Fruit fly (Drosophila melanogaster): Measurements from ENCODE around the gene Uqcc1.
A peak's percentile ranks its signal among the peaks of the same experiment; 100 is the strongest.

Uqcc1 gene

dm6 chr3L:6979387-6980249 is 21.7 kb upstream of the Uqcc1 start, which contains the start of gene Galphai (continued):
- TF ChIP-seq pita (GFP tag; optimal IDR thresholded peaks at IDR 0.05) (peak; percentile 98), Opbp (GFP tag; IDR thresholded peaks at IDR 0.05; ENCODE audit: partially characterized antibody) (peak; percentile 67; the same call in 1 of the 3 replicates), Xbp1 (GFP tag; optimal IDR thresholded peaks at IDR 0.05) (peak; percentile 39), CG17829 (tag; optimal IDR thresholded peaks at IDR 0.05) (peak; percentile 67), CG2120 (GFP tag; optimal IDR thresholded peaks at IDR 0.05) (peak; percentile 46), her (GFP tag; optimal IDR thresholded peaks at IDR 0.05) (peak; percentile 64), sim (GFP tag; IDR thresholded peaks at IDR 0.05) (0 out of 2 replicates have a peak, but pooled peaks have one; percentile 16), dpn (GFP tag; optimal IDR thresholded peaks at IDR 0.05) (peak; percentile 38 to 45), CG14667 (GFP tag; IDR thresholded peaks at IDR 0.05) (no peak), CG11504 (tag; optimal IDR thresholded peaks at IDR 0.05) (peak; percentile 37), sob (GFP tag; IDR thresholded peaks at IDR 0.05) (0 out of 2 replicates have a peak, but pooled peaks have one; percentile 47), Hmx (GFP tag; optimal IDR thresholded peaks at IDR 0.05) (no peak), CG17186 (GFP tag; optimal IDR thresholded peaks at IDR 0.05) (peak; percentile 94), HLH4C (GFP tag; IDR thresholded peaks at IDR 0.05; ENCODE audit: partially characterized antibody) (no peak), ems (GFP tag; optimal IDR thresholded peaks at IDR 0.05) (peak; percentile 40), CG8765 (GFP tag; IDR thresholded peaks at IDR 0.05) (0 out of 2 replicates have a peak, but pooled peaks have one; percentile 38), Dll (GFP tag; IDR thresholded peaks at IDR 0.05; ENCODE audit: partially characterized antibody) (peak; percentile 15; the same call in 1 of the 4 replicates), CG12659 (GFP tag; optimal IDR thresholded peaks at IDR 0.05) (peak; percentile 76), CG9876 (GFP tag; optimal IDR thresholded peaks at IDR 0.05) (peak; percentile 70), pnt (GFP tag; optimal IDR thresholded peaks at IDR 0.05) (peak; percentile 41), aop (GFP tag; IDR thresholded peaks at IDR 0.05) (no peak), CG3407 (GFP tag; optimal IDR thresholded peaks at IDR 0.05) (no peak), sc (optimal IDR thresholded peaks at IDR 0.05) (no peak), sc (GFP tag; optimal IDR thresholded peaks at IDR 0.05) (no peak), row (GFP tag; IDR thresholded peaks at IDR 0.05) (peak; percentile 17; the same call in 1 of the 3 replicates), D19B (GFP tag; optimal IDR thresholded peaks at IDR 0.05) (no peak), CG12769 (tag; optimal IDR thresholded peaks at IDR 0.05) (peak; percentile 60), unc-4 (GFP tag; IDR thresholded peaks at IDR 0.05; ENCODE audit: partially characterized antibody) (peak; percentile 41), fu2 (GFP tag; optimal IDR thresholded peaks at IDR 0.05) (peak; percentile 19), CG2712 (tag; optimal IDR thresholded peaks at IDR 0.05) (peak; percentile 52), vvl (GFP tag; IDR thresholded peaks at IDR 0.05) (peak; percentile 75), pfk (GFP tag; optimal IDR thresholded peaks at IDR 0.05) (no peak), CG7839 (tag; optimal IDR thresholded peaks at IDR 0.05) (peak; percentile 13), tio (GFP tag; optimal IDR thresholded peaks at IDR 0.05) (no peak), tll (GFP tag; optimal IDR thresholded peaks at IDR 0.05) (no peak), bbx (GFP tag; IDR thresholded peaks at IDR 0.05; ENCODE audit: partially characterized antibody) (peak; percentile 43), CG13296 (GFP tag; optimal IDR thresholded peaks at IDR 0.05) (peak; percentile 7), CG1647 (GFP tag; optimal IDR thresholded peaks at IDR 0.05) (peak; percentile 19), H2.0 (GFP tag; IDR thresholded peaks at IDR 0.05) (no peak), mam (GFP tag; optimal IDR thresholded peaks at IDR 0.05) (peak; percentile 31), al (GFP tag; IDR thresholded peaks at IDR 0.05) (0 out of 2 replicates have a peak, but pooled peaks have one; percentile 4), CG14710 (tag; optimal IDR thresholded peaks at IDR 0.05) (peak; percentile 87), p53 (GFP tag; optimal IDR thresholded peaks at IDR 0.05) (peak; percentile 74), CG3847 (GFP tag; IDR thresholded peaks at IDR 0.05) (peak; percentile 93), Asciz (GFP tag; optimal IDR thresholded peaks at IDR 0.05) (no peak), CG17361 (GFP tag; IDR thresholded peaks at IDR 0.05) (no peak), Optix (GFP tag; IDR thresholded peaks at IDR 0.05) (no peak), CG16863 (GFP tag; optimal IDR thresholded peaks at IDR 0.05) (peak; percentile 13)
